Fruit fly (Drosophila melanogaster) whole organism, embryonic: Measurements from ENCODE around the gene Mocs1.
A peak's percentile ranks its signal among the peaks of the same experiment; 100 is the strongest.

Source experiments
- ATbp ChIP-seq: fragments of 200-800 bp; sonication (Bioruptor generic); optimal IDR thresholded peaks from 2 replicates; lab custom pipeline; 2017; ENCODE audit warnings: missing biosample characterization, mild to moderate bottlenecking, missing genetic modification characterization, missing genetic modification reagents
- Bteb2 ChIP-seq: fragments of 200-800 bp; sonication (Bioruptor generic); optimal IDR thresholded peaks from 2 replicates; lab custom pipeline; 2016; ENCODE audit warnings: missing biosample characterization, missing genetic modification characterization
- CG11093 ChIP-seq: fragments of 200-800 bp; sonication (Bioruptor generic); IDR thresholded peaks from 3 replicates; pipeline ENCODE4 v1.3.6; 2022; ENCODE audit warnings: missing biosample characterization, missing genetic modification characterization
- CG11695 ChIP-seq: fragments of 200-800 bp; sonication (Bioruptor generic); IDR thresholded peaks from 3 replicates; pipeline ENCODE4 v1.3.6; 2022; ENCODE audit warnings: missing biosample characterization, missing genetic modification characterization
- CG11723 ChIP-seq: fragments of 200-800 bp; sonication (Bioruptor generic); optimal IDR thresholded peaks from 2 replicates; lab custom pipeline; 2017; ENCODE audit warnings: missing biosample characterization, mild to moderate bottlenecking, missing genetic modification characterization
- CG12744 ChIP-seq: fragments of 200-800 bp; sonication (Bioruptor generic); optimal IDR thresholded peaks from 2 replicates; lab custom pipeline; 2016; ENCODE audit warnings: missing biosample characterization, missing genetic modification characterization
- CG15601 ChIP-seq: fragments of 200-800 bp; sonication (Bioruptor generic); optimal IDR thresholded peaks from 3 replicates; lab custom pipeline; 2019; ENCODE audit warnings: missing biosample characterization, mild to moderate bottlenecking, missing genetic modification characterization, moderate library complexity
- CG17802 ChIP-seq: fragments of 200-800 bp; sonication (Bioruptor generic); optimal IDR thresholded peaks from 2 replicates; lab custom pipeline; 2018; ENCODE audit warnings: missing biosample characterization, mild to moderate bottlenecking, missing genetic modification characterization, moderate library complexity
- CG31388 ChIP-seq: fragments of 200-800 bp; sonication (Bioruptor generic); optimal IDR thresholded peaks from 2 replicates; lab custom pipeline; 2016; ENCODE audit warnings: missing biosample characterization, missing genetic modification characterization
- CG3995 ChIP-seq: fragments of 200-800 bp; sonication (Bioruptor generic); optimal IDR thresholded peaks from 3 replicates; lab custom pipeline; 2016; ENCODE audit warnings: missing biosample characterization, missing genetic modification characterization
- CG42726 ChIP-seq: fragments of 200-800 bp; sonication (Bioruptor generic); IDR thresholded peaks from 2 replicates; pipeline ENCODE4 v1.3.6; 2022; ENCODE audit warnings: missing biosample characterization, missing genetic modification characterization; ENCODE audit not compliant: partially characterized antibody
- CG9215 ChIP-seq: fragments of 200-800 bp; sonication (Bioruptor generic); IDR thresholded peaks from 2 replicates; pipeline ENCODE4 v1.3.6; 2022; ENCODE audit warnings: missing biosample characterization, missing genetic modification characterization
- CHES-1-like ChIP-seq: fragments of 200-800 bp; sonication (Bioruptor generic); optimal IDR thresholded peaks from 2 replicates; lab custom pipeline; 2016; ENCODE audit warnings: missing biosample characterization, missing genetic modification characterization
- CTCF ChIP-seq: fragments of 200-800 bp; sonication (Bioruptor generic); optimal IDR thresholded peaks from 2 replicates; lab custom pipeline; 2017; ENCODE audit warnings: missing biosample characterization, mild to moderate bottlenecking, missing genetic modification characterization, moderate library complexity
- D ChIP-seq, 2 experiments: fragments of 200-800 bp in 1 of 2; fragments of >200 bp in 1 of 2; sonication (Bioruptor generic) in 1 of 2; optimal IDR thresholded peaks; 2 replicates in 1 of 2; 3 replicates in 1 of 2; lab custom pipeline; 2017; ENCODE audit warnings: mild to moderate bottlenecking in 1 of 2, missing biosample characterization in 1 of 2, missing genetic modification characterization in 1 of 2, missing genetic modification reagents in 1 of 2
- D19B ChIP-seq: fragments of 200-800 bp; sonication (Bioruptor generic); optimal IDR thresholded peaks from 2 replicates; lab custom pipeline; 2017; ENCODE audit warnings: missing biosample characterization, mild to moderate bottlenecking, missing genetic modification characterization
- Dip3 ChIP-seq: fragments of 200-800 bp; sonication (Bioruptor generic); optimal IDR thresholded peaks from 3 replicates; lab custom pipeline; 2016; ENCODE audit warnings: missing biosample characterization, missing genetic modification characterization
- HLH4C ChIP-seq: fragments of 200-800 bp; sonication (Bioruptor generic); IDR thresholded peaks from 3 replicates; pipeline ENCODE4 v1.3.6; 2022; ENCODE audit warnings: missing biosample characterization, missing genetic modification characterization; ENCODE audit not compliant: partially characterized antibody
- Hr3 ChIP-seq: fragments of 200-800 bp; sonication (Bioruptor generic); optimal IDR thresholded peaks from 3 replicates; lab custom pipeline; 2016; ENCODE audit warnings: missing biosample characterization, missing genetic modification characterization
- Hsf ChIP-seq: fragments of 200-800 bp; sonication (Bioruptor generic); optimal IDR thresholded peaks from 3 replicates; lab custom pipeline; 2016; ENCODE audit warnings: missing biosample characterization, missing genetic modification characterization
- Kr ChIP-seq: fragments of 200-800 bp; sonication (Bioruptor generic); optimal IDR thresholded peaks from 2 replicates; lab custom pipeline; 2017; ENCODE audit warnings: missing biosample characterization, mild to moderate bottlenecking, missing genetic modification characterization
- MESR4 ChIP-seq: fragments of 200-800 bp; sonication (Bioruptor generic); optimal IDR thresholded peaks from 2 replicates; lab custom pipeline; 2018; ENCODE audit warnings: missing biosample characterization, mild to moderate bottlenecking, missing genetic modification characterization, moderate library complexity
- Meics ChIP-seq: fragments of 200-800 bp; sonication (Bioruptor generic); optimal IDR thresholded peaks from 2 replicates; lab custom pipeline; 2017; ENCODE audit warnings: missing biosample characterization, mild to moderate bottlenecking, missing genetic modification characterization
- Myb ChIP-seq: fragments of 200-800 bp; sonication (Bioruptor generic); optimal IDR thresholded peaks from 2 replicates; lab custom pipeline; 2016; ENCODE audit warnings: missing biosample characterization, missing genetic modification characterization
- Oli ChIP-seq: fragments of 200-800 bp; sonication (Bioruptor generic); optimal IDR thresholded peaks from 2 replicates; lab custom pipeline; 2018; ENCODE audit warnings: missing biosample characterization, mild to moderate bottlenecking, missing genetic modification characterization, moderate library complexity
- Optix ChIP-seq: fragments of 200-800 bp; sonication (Bioruptor generic); IDR thresholded peaks from 3 replicates; pipeline ENCODE4 v1.3.6; 2022; ENCODE audit warnings: missing biosample characterization, missing genetic modification characterization
- Ptx1 ChIP-seq: fragments of 200-800 bp; sonication (Bioruptor generic); IDR thresholded peaks from 2 replicates; pipeline ENCODE4 v1.3.6; 2022; ENCODE audit warnings: missing biosample characterization, missing genetic modification characterization
- Sin3A ChIP-seq: fragments of >200 bp; optimal IDR thresholded peaks from 2 replicates; lab custom pipeline; 2018
- Xbp1 ChIP-seq: fragments of 200-800 bp; sonication (Bioruptor generic); optimal IDR thresholded peaks from 3 replicates; lab custom pipeline; 2016; ENCODE audit warnings: missing biosample characterization, mild to moderate bottlenecking, missing genetic modification characterization
- ash1 ChIP-seq: fragments of 200-800 bp; sonication (Bioruptor generic); optimal IDR thresholded peaks from 2 replicates; lab custom pipeline; 2018; ENCODE audit warnings: missing biosample characterization, mild to moderate bottlenecking, missing genetic modification characterization
- az2 ChIP-seq: fragments of 200-800 bp; sonication (Bioruptor generic); optimal IDR thresholded peaks from 3 replicates; lab custom pipeline; 2016; ENCODE audit warnings: missing biosample characterization, missing genetic modification characterization
- br ChIP-seq: fragments of >200 bp; optimal IDR thresholded peaks from 2 replicates; lab custom pipeline; 2017
- cato ChIP-seq: fragments of 200-800 bp; sonication (Bioruptor generic); optimal IDR thresholded peaks from 2 replicates; lab custom pipeline; 2016; ENCODE audit warnings: missing biosample characterization, missing genetic modification characterization, borderline replicate concordance
- chm ChIP-seq: fragments of 200-800 bp; sonication (Bioruptor generic); IDR thresholded peaks from 2 replicates; pipeline ENCODE4 v1.3.6; 2022; ENCODE audit warnings: missing biosample characterization, missing genetic modification characterization
- dan ChIP-seq: fragments of 200-800 bp; sonication (Bioruptor generic); IDR thresholded peaks from 2 replicates; pipeline ENCODE4 v1.3.6; 2022; ENCODE audit warnings: missing biosample characterization, missing genetic modification characterization
- danr ChIP-seq: fragments of 200-800 bp; sonication (Bioruptor generic); IDR thresholded peaks from 2 replicates; pipeline ENCODE4 v1.3.6; 2022; ENCODE audit warnings: missing biosample characterization, missing genetic modification characterization
- ems ChIP-seq: fragments of 200-800 bp; sonication (Bioruptor generic); optimal IDR thresholded peaks from 3 replicates; lab custom pipeline; 2016; ENCODE audit warnings: missing biosample characterization, missing genetic modification characterization
- exex ChIP-seq: fragments of 200-800 bp; sonication (Bioruptor generic); optimal IDR thresholded peaks from 4 replicates; lab custom pipeline; 2018; ENCODE audit warnings: missing biosample characterization, mild to moderate bottlenecking, missing genetic modification characterization, moderate library complexity
- gsb ChIP-seq: fragments of 200-800 bp; sonication (Bioruptor generic); IDR thresholded peaks from 2 replicates; pipeline ENCODE4 v1.3.6; 2022; ENCODE audit warnings: missing biosample characterization, missing genetic modification characterization
- jigr1 ChIP-seq: fragments of 200-800 bp; sonication (Bioruptor generic); IDR thresholded peaks from 3 replicates; pipeline ENCODE4 v1.3.6; 2022; ENCODE audit warnings: missing biosample characterization, missing genetic modification characterization
- lab ChIP-seq: fragments of 200-800 bp; sonication (Bioruptor generic); optimal IDR thresholded peaks from 3 replicates; lab custom pipeline; 2017; ENCODE audit warnings: missing biosample characterization, missing genetic modification characterization, mild to moderate bottlenecking, moderate library complexity, missing genetic modification reagents
- pb ChIP-seq: fragments of 200-800 bp; sonication (Bioruptor generic); optimal IDR thresholded peaks from 3 replicates; lab custom pipeline; 2016; ENCODE audit warnings: missing biosample characterization, missing genetic modification characterization
- phol ChIP-seq: fragments of 200-800 bp; sonication (Bioruptor generic); optimal IDR thresholded peaks from 3 replicates; lab custom pipeline; 2018; ENCODE audit warnings: missing biosample characterization, mild to moderate bottlenecking, missing genetic modification characterization, moderate library complexity
- pzg ChIP-seq: fragments of 200-800 bp; sonication (Bioruptor generic); optimal IDR thresholded peaks from 3 replicates; lab custom pipeline; 2018; ENCODE audit warnings: missing biosample characterization, mild to moderate bottlenecking, missing genetic modification characterization, moderate library complexity
- scrt ChIP-seq: fragments of 200-800 bp; sonication (Bioruptor generic); optimal IDR thresholded peaks from 2 replicates; lab custom pipeline; 2018; ENCODE audit warnings: missing biosample characterization, mild to moderate bottlenecking, missing genetic modification characterization, moderate library complexity
- sens-2 ChIP-seq: fragments of 200-800 bp; sonication (Bioruptor generic); IDR thresholded peaks from 2 replicates; pipeline ENCODE4 v1.3.6; 2022; ENCODE audit warnings: missing biosample characterization, missing genetic modification characterization
- sr ChIP-seq: fragments of 200-800 bp; sonication (Bioruptor generic); IDR thresholded peaks from 3 replicates; pipeline ENCODE4 v1.3.6; 2022; ENCODE audit warnings: missing biosample characterization, missing genetic modification characterization
- ssp ChIP-seq: fragments of 200-800 bp; sonication (Bioruptor generic); IDR thresholded peaks from 2 replicates; pipeline ENCODE4 v1.3.6; 2022; ENCODE audit warnings: missing biosample characterization, missing genetic modification characterization
- stwl ChIP-seq: fragments of 200-800 bp; sonication (Bioruptor generic); optimal IDR thresholded peaks from 3 replicates; lab custom pipeline; 2018; ENCODE audit warnings: missing biosample characterization, mild to moderate bottlenecking, missing genetic modification characterization, moderate library complexity
- twi ChIP-seq: fragments of 200-800 bp; optimal IDR thresholded peaks from 2 replicates; lab custom pipeline; 2019; ENCODE audit warnings: missing biosample characterization, mild to moderate bottlenecking, missing genetic modification characterization, moderate library complexity

The Mocs1 gene

dm6 chr3L:11113198-11114197 is 43.2 kb downstream of the Mocs1 start, which contains the start of gene Sod1 (continued):
- no peak for TF ChIP-seq ems
- TF ChIP-seq Ptx1, result no peak
- TF ChIP-seq jigr1 (GFP tag; lab: Robert Waterston, UW), result no peak
- TF ChIP-seq Xbp1, result no peak
- no peak for TF ChIP-seq Hr3 (GFP tag; lab: Kevin White, UChicago)
- no peak for TF ChIP-seq sr (GFP tag; lab: Robert Waterston, UW)
- peak; percentile 56 for TF ChIP-seq Myb (GFP tag; lab: Kevin White, UChicago)
- peak; percentile 10 for TF ChIP-seq CTCF (GFP tag; lab: Kevin White, UChicago)
- TF ChIP-seq Oli, result no peak
- no peak for TF ChIP-seq Dip3 (GFP tag; lab: Kevin White, UChicago)
- TF ChIP-seq CG11093, result no peak
- TF ChIP-seq CG11723 (GFP tag; lab: Kevin White, UChicago), result no peak
- TF ChIP-seq CG17802 (tag; lab: Kevin White, UChicago), result peak; percentile 89
- TF ChIP-seq D19B (GFP tag; lab: Kevin White, UChicago), result no peak
- TF ChIP-seq pb (GFP tag; lab: Kevin White, UChicago), result no peak
- TF ChIP-seq phol (tag; lab: Kevin White, UChicago), result peak; percentile 8
- TF ChIP-seq HLH4C (GFP tag; lab: Robert Waterston, UW), result no peak
- TF ChIP-seq ash1, result no peak
- TF ChIP-seq CG11695 (GFP tag; lab: Robert Waterston, UW), result no peak
- TF ChIP-seq Kr (GFP tag; lab: Kevin White, UChicago), result no peak
- no peak for TF ChIP-seq CG31388 (GFP tag; lab: Kevin White, UChicago)
- TF ChIP-seq cato, result no peak
- no peak for TF ChIP-seq Optix (GFP tag; lab: Robert Waterston, UW)
- TF ChIP-seq CG42726 (GFP tag; lab: Robert Waterston, UW), result no peak
- no peak for TF ChIP-seq CG9215
- no peak for TF ChIP-seq D (optimal IDR thresholded peaks at IDR 0.05; lab: Kevin White, UChicago)
- TF ChIP-seq D (GFP tag; optimal IDR thresholded peaks at IDR 0.05; lab: Kevin White, UChicago), result no peak
- TF ChIP-seq sens-2, result no peak
- no peak for TF ChIP-seq CG12744 (GFP tag; lab: Kevin White, UChicago)
- peak; percentile 57 for TF ChIP-seq stwl (tag; lab: Kevin White, UChicago)
- no peak for TF ChIP-seq Bteb2
- TF ChIP-seq CHES-1-like, result no peak
- TF ChIP-seq dan (GFP tag; lab: Robert Waterston, UW), result no peak
- TF ChIP-seq lab (GFP tag; lab: Kevin White, UChicago), result no peak
- TF ChIP-seq az2 (GFP tag; lab: Kevin White, UChicago), result no peak
- no peak for TF ChIP-seq twi
- peak; percentile 30 for TF ChIP-seq exex
- no peak for TF ChIP-seq chm (GFP tag; lab: Robert Waterston, UW)
- peak; percentile 27 for TF ChIP-seq Sin3A (lab: Kevin White, UChicago)
- no peak for TF ChIP-seq Meics (GFP tag; lab: Kevin White, UChicago)
- TF ChIP-seq gsb (GFP tag; lab: Robert Waterston, UW), result no peak
- TF ChIP-seq br (lab: Kevin White, UChicago), result no peak
- peak; percentile 89 for TF ChIP-seq CG3995 (GFP tag; lab: Kevin White, UChicago)
- TF ChIP-seq CG15601, result no peak
- TF ChIP-seq Hsf (GFP tag; lab: Kevin White, UChicago), result no peak
- TF ChIP-seq ATbp (GFP tag; lab: Kevin White, UChicago), result no peak
- TF ChIP-seq MESR4, result peak; percentile 75
- peak; percentile 76 for TF ChIP-seq pzg
- no peak for TF ChIP-seq danr
- no peak for TF ChIP-seq scrt (GFP tag; lab: Kevin White, UChicago)
- peak; percentile 76 for TF ChIP-seq ssp (GFP tag; lab: Robert Waterston, UW)
